Worm (Caenorhabditis elegans): ENCODE measurements around the gene ssup-72.

The ssup-72 gene

ce11 chrII:6776418-6777034 lies at the start of gene ssup-72:
ssup-72 (plus strand) TSS chrII:6776598.
- TF ChIP-seq klf-2 (GFP tag; conservative IDR thresholded peaks at IDR 0.05) (no peak), ztf-23 (GFP tag; IDR thresholded peaks at IDR 0.05) (peak; percentile 67), med-1 (GFP tag; optimal IDR thresholded peaks at IDR 0.05; ENCODE audit: insufficient read depth) (peak; percentile 6)

DNA sequence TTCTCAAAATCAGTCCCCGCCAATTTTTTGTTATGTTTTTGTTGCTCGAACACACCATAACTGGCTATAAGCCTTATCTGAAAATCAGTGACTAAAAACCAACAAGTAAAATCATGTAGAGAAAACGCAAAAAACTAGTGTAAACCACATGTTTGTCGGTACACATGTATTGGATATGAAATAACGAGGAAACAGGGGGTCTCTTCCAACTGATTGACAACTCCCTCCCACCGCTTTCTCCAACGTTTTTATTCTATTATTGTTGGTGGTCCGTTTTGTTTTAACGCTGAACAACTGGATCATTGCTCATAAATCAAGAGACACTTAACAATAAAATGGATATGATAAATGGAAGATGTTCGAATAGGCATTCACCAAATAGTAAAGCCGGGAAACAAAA lies 49.6 kb upstream of the ssup-72 start:
- no peak for TF ChIP-seq cog-1 (tag; optimal IDR thresholded peaks at IDR 0.05)

ce11 chrII:6729331-6729730 lies 47.1 kb upstream of the ssup-72 start, which contains the start of gene T14B4.8:
T14B4.8 (minus strand) TSS chrII:6729390.
- TF ChIP-seq ref-1 (GFP tag; conservative IDR thresholded peaks at IDR 0.05) = no peak
- TF ChIP-seq klf-2 (GFP tag; conservative IDR thresholded peaks at IDR 0.05) = no peak
- TF ChIP-seq T22C8.4 (GFP tag; IDR thresholded peaks at IDR 0.05) = no peak
- TF ChIP-seq med-1 (GFP tag; optimal IDR thresholded peaks at IDR 0.05; ENCODE audit: insufficient read depth) = no peak

DNA sequence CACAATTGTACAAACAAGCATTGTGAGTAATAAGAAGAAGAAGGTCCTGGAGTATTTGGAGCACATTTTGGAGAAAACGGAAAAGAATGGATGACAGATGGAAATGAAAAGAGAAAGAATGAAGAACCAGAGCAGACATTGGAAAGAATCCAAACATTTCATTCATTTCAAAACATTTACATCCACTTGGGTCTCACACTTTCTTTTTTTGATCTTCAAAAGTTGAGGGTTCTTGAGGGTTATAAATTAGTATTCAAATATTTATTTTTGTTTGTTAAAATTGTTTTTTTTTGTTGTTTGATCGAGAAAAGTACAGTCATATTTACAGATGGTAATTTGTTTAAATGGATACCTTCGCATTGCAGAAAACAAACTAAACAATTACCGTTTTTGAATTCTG lies 42.7 kb upstream of the ssup-72 start, which contains the start of gene T14B4.9:
T14B4.9 (minus strand) TSS at position 101 of the 400 bp plus-strand sequence.
- TF ChIP-seq tab-1 (GFP tag; IDR thresholded peaks at IDR 0.05) (no peak), cog-1 (tag; optimal IDR thresholded peaks at IDR 0.05) (no peak), ztf-29 (GFP tag; IDR thresholded peaks at IDR 0.05) (no peak), med-1 (GFP tag; optimal IDR thresholded peaks at IDR 0.05; ENCODE audit: insufficient read depth) (no peak), T22C8.4 (GFP tag; IDR thresholded peaks at IDR 0.05) (no peak), ref-1 (GFP tag; conservative IDR thresholded peaks at IDR 0.05) (no peak), ztf-23 (GFP tag; IDR thresholded peaks at IDR 0.05) (no peak), klf-2 (GFP tag; conservative IDR thresholded peaks at IDR 0.05) (no peak), flt-1 (GFP tag; IDR thresholded peaks at IDR 0.05) (no peak)

DNA sequence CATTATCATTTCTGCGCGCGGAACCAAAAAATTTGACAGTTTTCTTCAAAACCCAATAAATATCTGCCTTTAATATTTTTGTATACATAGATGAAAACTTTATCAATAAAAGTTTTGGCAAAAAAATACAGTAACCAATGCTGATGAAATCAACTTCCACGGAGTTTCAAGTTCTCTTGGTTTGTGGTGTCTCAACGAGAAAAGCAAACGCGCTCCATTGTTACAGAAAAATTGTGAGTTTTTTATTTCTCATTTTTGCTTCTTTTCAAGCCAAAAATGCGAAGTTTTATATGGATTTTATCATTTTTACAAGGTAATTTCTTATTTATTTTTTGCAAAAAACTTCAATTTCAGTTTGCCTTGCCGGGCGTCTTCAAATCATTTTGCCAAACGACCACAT lies 41.7 kb upstream of the ssup-72 start, which contains the start of gene T14B4.3:
T14B4.3 (plus strand) TSS at position 264 of the 400 bp plus-strand sequence.
- no peak for TF ChIP-seq tab-1 (GFP tag; IDR thresholded peaks at IDR 0.05)
- peak; percentile 50; the same call in 1 of the 2 replicates for TF ChIP-seq ztf-23 (GFP tag; IDR thresholded peaks at IDR 0.05)
- peak; percentile 26 for TF ChIP-seq cog-1 (tag; optimal IDR thresholded peaks at IDR 0.05)

ce11 chrII:6736066-6736465 lies 40.3 kb upstream of the ssup-72 start, which contains the start of gene mrps-18.C:
mrps-18.C (plus strand) TSS chrII:6736203.
- TF ChIP-seq ztf-29 (GFP tag; IDR thresholded peaks at IDR 0.05) = no peak
- no peak for TF ChIP-seq cog-1 (tag; optimal IDR thresholded peaks at IDR 0.05)
- TF ChIP-seq tab-1 (GFP tag; IDR thresholded peaks at IDR 0.05) = no peak
- no peak for TF ChIP-seq klf-2 (GFP tag; conservative IDR thresholded peaks at IDR 0.05)
- no peak for TF ChIP-seq flt-1 (GFP tag; IDR thresholded peaks at IDR 0.05)
- no peak for TF ChIP-seq med-1 (GFP tag; optimal IDR thresholded peaks at IDR 0.05; ENCODE audit: insufficient read depth)
- no peak for TF ChIP-seq T22C8.4 (GFP tag; IDR thresholded peaks at IDR 0.05)
- TF ChIP-seq ref-1 (GFP tag; conservative IDR thresholded peaks at IDR 0.05) = no peak
- TF ChIP-seq ztf-23 (GFP tag; IDR thresholded peaks at IDR 0.05) = no peak

DNA sequence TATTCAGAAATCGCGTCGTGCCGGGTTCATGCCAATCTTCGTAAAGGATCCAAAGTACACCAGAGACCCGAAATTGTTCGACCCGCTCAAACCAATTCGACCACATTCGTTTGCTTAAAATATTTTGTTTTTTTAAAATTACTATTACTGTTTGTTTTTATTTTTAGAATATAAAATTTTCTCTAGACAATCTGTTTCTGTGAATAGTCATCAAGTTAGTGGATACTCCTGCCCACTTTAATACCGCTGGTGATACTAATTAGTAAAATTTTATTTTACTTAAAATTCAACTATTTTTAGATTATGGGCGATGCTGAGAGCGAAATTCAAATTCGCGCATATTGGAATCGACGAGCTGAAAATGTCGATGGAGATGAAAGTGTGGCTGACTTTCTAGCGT lies 39.8 kb upstream of the ssup-72 start, which contains the start of gene T14B4.1:
T14B4.1 (plus strand) TSS at position 301 of the 400 bp plus-strand sequence.
- TF ChIP-seq ref-1 (GFP tag; conservative IDR thresholded peaks at IDR 0.05) (no peak), T22C8.4 (GFP tag; IDR thresholded peaks at IDR 0.05) (no peak), cog-1 (tag; optimal IDR thresholded peaks at IDR 0.05) (no peak), med-1 (GFP tag; optimal IDR thresholded peaks at IDR 0.05; ENCODE audit: insufficient read depth) (no peak), ztf-23 (GFP tag; IDR thresholded peaks at IDR 0.05) (no peak), flt-1 (GFP tag; IDR thresholded peaks at IDR 0.05) (no peak), ztf-29 (GFP tag; IDR thresholded peaks at IDR 0.05) (no peak), tab-1 (GFP tag; IDR thresholded peaks at IDR 0.05) (no peak), klf-2 (GFP tag; conservative IDR thresholded peaks at IDR 0.05) (no peak)

- TF ChIP-seq cog-1 (tag; optimal IDR thresholded peaks at IDR 0.05) (peak; percentile 41), tab-1 (GFP tag; IDR thresholded peaks at IDR 0.05) (0 out of 2 replicates have a peak, but pooled peaks have one; percentile 20), T22C8.4 (GFP tag; IDR thresholded peaks at IDR 0.05) (no peak), ztf-29 (GFP tag; IDR thresholded peaks at IDR 0.05) (0 out of 2 replicates have a peak, but pooled peaks have one; percentile 34), ref-1 (GFP tag; conservative IDR thresholded peaks at IDR 0.05) (no peak), flt-1 (GFP tag; IDR thresholded peaks at IDR 0.05) (peak; percentile 77; the same call in 1 of the 2 replicates), med-1 (GFP tag; optimal IDR thresholded peaks at IDR 0.05; ENCODE audit: insufficient read depth) (no peak), klf-2 (GFP tag; conservative IDR thresholded peaks at IDR 0.05) (peak; percentile 64; the same call in 1 of the 2 replicates), ztf-23 (GFP tag; IDR thresholded peaks at IDR 0.05) (no peak)
These were observed 35.0 kb upstream of the ssup-72 start, which contains the start of gene exos-8 for ce11 chrII:6741428-6741827. exos-8 (plus strand) TSS chrII:6741691.

ce11 chrII:6742614-6743013 lies 33.8 kb upstream of the ssup-72 start, which contains the start of gene F41G3.6:
F41G3.6 (plus strand) TSS chrII:6742914.
- no peak for TF ChIP-seq med-1 (GFP tag; optimal IDR thresholded peaks at IDR 0.05; ENCODE audit: insufficient read depth)
- TF ChIP-seq ztf-29 (GFP tag; IDR thresholded peaks at IDR 0.05) = no peak
- TF ChIP-seq ref-1 (GFP tag; conservative IDR thresholded peaks at IDR 0.05) = no peak
- no peak for TF ChIP-seq tab-1 (GFP tag; IDR thresholded peaks at IDR 0.05)
- TF ChIP-seq T22C8.4 (GFP tag; IDR thresholded peaks at IDR 0.05) = no peak
- no peak for TF ChIP-seq cog-1 (tag; optimal IDR thresholded peaks at IDR 0.05)
- TF ChIP-seq klf-2 (GFP tag; conservative IDR thresholded peaks at IDR 0.05) = no peak
- no peak for TF ChIP-seq flt-1 (GFP tag; IDR thresholded peaks at IDR 0.05)
- TF ChIP-seq ztf-23 (GFP tag; IDR thresholded peaks at IDR 0.05) = no peak

DNA sequence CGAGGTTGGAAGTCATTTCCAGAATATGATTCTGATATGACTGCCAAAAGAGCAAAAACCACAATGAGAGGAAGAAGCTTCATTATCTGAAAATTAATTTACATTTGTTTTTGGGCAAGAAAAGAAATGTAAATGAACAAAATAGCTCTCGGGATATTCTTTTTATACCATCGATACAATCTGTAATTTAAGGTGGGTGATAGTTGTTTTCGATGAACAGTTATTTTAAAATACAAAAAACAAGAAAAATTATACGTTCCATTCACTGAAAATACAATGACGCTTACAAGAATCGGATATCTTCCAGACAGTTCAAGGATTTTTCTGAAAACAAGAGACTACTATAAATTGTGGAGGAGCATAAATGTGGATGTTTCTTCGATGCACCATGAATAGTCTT lies 31.8 kb upstream of the ssup-72 start, which contains the start of gene ins-15:
ins-15 (minus strand) TSS at position 101 of the 400 bp plus-strand sequence.
- no peak for TF ChIP-seq med-1 (GFP tag; optimal IDR thresholded peaks at IDR 0.05; ENCODE audit: insufficient read depth)
- TF ChIP-seq ztf-29 (GFP tag; IDR thresholded peaks at IDR 0.05) = no peak
- TF ChIP-seq ztf-23 (GFP tag; IDR thresholded peaks at IDR 0.05) = no peak
- no peak for TF ChIP-seq klf-2 (GFP tag; conservative IDR thresholded peaks at IDR 0.05)
- no peak for TF ChIP-seq ref-1 (GFP tag; conservative IDR thresholded peaks at IDR 0.05)
- no peak for TF ChIP-seq T22C8.4 (GFP tag; IDR thresholded peaks at IDR 0.05)
- no peak for TF ChIP-seq flt-1 (GFP tag; IDR thresholded peaks at IDR 0.05)
- TF ChIP-seq cog-1 (tag; optimal IDR thresholded peaks at IDR 0.05) = no peak
- TF ChIP-seq tab-1 (GFP tag; IDR thresholded peaks at IDR 0.05) = no peak
